Worm (Caenorhabditis elegans): ENCODE data around the gene W09C2.8.

Gene W09C2.8

ce11 chrIV:9631579-9631978 is 7.4 kb upstream of the W09C2.8 start:
- TF ChIP-seq nhr-232 (tag; optimal IDR thresholded peaks at IDR 0.05), result no peak
- TF ChIP-seq hlh-8 (tag; optimal IDR thresholded peaks at IDR 0.05), result no peak
- TF ChIP-seq pha-2 (tag; optimal IDR thresholded peaks at IDR 0.05), result no peak
- TF ChIP-seq hlh-13 (GFP tag; optimal IDR thresholded peaks at IDR 0.05), result no peak
- no peak for TF ChIP-seq odd-2 (tag; optimal IDR thresholded peaks at IDR 0.05)
- no peak for TF ChIP-seq ttx-3 (tag; optimal IDR thresholded peaks at IDR 0.05)
- TF ChIP-seq Y22D7AL.16 (tag; optimal IDR thresholded peaks at IDR 0.05), result no peak
- TF ChIP-seq ahr-1 (tag; optimal IDR thresholded peaks at IDR 0.05), result no peak
- no peak for TF ChIP-seq hlh-15 (tag; optimal IDR thresholded peaks at IDR 0.05)

DNA sequence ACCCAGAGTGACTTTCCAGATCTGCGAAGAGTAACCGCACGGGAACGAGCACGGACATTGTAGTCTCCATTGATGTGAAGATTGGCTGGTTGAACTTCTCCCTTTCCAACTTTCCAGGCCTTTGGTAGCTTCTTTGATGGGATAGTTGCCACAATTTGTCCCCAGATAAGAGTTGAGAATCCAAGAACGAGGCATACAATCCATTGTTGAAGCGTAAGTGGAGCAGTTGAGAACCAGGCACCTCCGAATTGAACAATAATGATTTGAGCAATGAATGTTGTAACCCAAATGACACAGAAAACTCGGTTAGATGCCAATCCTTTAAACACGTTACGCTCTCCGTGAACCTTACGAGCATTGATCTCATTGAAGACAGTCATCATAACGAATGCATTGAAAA is 2.9 kb upstream of the W09C2.8 start:
- TF ChIP-seq C38D4.7 (GFP tag; optimal IDR thresholded peaks at IDR 0.05), result no peak
- no peak for TF ChIP-seq lin-11 (tag; optimal IDR thresholded peaks at IDR 0.05)

ce11 chrIV:9625829-9626228 is 1.7 kb upstream of the W09C2.8 start:
- no peak for TF ChIP-seq hlh-6 (tag; optimal IDR thresholded peaks at IDR 0.05)
- TF ChIP-seq ceh-14 (tag; optimal IDR thresholded peaks at IDR 0.05), result no peak
- no peak for TF ChIP-seq nhr-11 (tag; optimal IDR thresholded peaks at IDR 0.05)
- no peak for TF ChIP-seq pha-4 (tag; optimal IDR thresholded peaks at IDR 0.05)

DNA sequence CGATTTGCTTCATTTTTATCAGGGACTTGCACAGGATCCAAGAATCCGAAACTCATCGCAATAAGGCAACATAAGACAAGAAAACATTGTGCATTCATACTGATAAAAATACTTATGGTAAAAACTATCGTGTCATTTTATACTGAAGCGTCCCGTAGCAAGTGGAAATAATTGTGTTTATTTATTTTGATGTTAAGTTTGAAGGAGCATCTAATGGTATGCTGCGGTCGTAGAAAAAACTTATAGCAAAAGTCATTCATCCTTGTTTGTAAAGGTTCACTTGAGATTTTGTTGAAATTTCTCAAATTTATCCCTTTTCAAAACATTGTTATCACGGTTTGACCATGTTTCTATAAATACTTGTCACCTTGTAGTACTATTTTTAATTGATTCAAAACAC is 802 bp upstream of the W09C2.8 start, which contains the start of gene W09C2.10:
Gene W09C2.10 (minus strand): TSS at position 101 of the 400 bp plus-strand sequence.
- TF ChIP-seq tbx-7 (tag; optimal IDR thresholded peaks at IDR 0.05), result no peak
- TF ChIP-seq ceh-34 (tag; optimal IDR thresholded peaks at IDR 0.05), result no peak
- no peak for TF ChIP-seq fkh-6 (tag; optimal IDR thresholded peaks at IDR 0.05)
- TF ChIP-seq unc-42 (tag; optimal IDR thresholded peaks at IDR 0.05), result no peak
- no peak for TF ChIP-seq che-1 (tag; optimal IDR thresholded peaks at IDR 0.05)
- no peak for TF ChIP-seq hlh-13 (GFP tag; optimal IDR thresholded peaks at IDR 0.05)
- TF ChIP-seq pag-3 (tag; optimal IDR thresholded peaks at IDR 0.05; ENCODE audit: borderline replicate concordance), result no peak
- no peak for TF ChIP-seq nhr-232 (tag; optimal IDR thresholded peaks at IDR 0.05)
- no peak for TF ChIP-seq dve-1 (tag; optimal IDR thresholded peaks at IDR 0.05)
- no peak for TF ChIP-seq ttx-3 (tag; optimal IDR thresholded peaks at IDR 0.05)
- no peak for TF ChIP-seq rnt-1 (tag; optimal IDR thresholded peaks at IDR 0.05)
- no peak for TF ChIP-seq C08G9.2 (tag; optimal IDR thresholded peaks at IDR 0.05)
- no peak for TF ChIP-seq ahr-1 (tag; optimal IDR thresholded peaks at IDR 0.05)
- TF ChIP-seq hlh-15 (tag; optimal IDR thresholded peaks at IDR 0.05), result no peak

DNA sequence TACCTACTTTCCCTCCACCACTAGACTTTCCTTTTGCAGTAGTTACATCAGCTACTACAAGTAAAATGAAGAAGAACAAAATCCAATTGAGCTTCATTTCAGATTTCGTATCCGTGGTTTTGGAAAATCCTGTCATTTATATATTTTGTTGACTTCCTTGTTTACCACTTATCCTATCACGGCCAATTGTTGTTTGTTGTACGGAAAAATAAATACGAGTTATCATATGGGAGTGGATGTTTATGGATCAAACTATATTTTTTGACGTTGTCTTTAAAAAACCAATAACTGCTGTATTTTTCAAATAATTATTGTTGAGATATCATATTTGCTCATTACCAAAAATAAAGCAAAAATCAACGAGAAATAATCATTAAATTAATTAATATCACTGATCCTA is 906 bp downstream of the W09C2.8 start, which contains the start of gene W09C2.9:
Gene W09C2.9 (minus strand): TSS at position 101 of the 400 bp plus-strand sequence.
- TF ChIP-seq pqm-1 (tag; optimal IDR thresholded peaks at IDR 0.05) (no peak), nfya-1 (tag; optimal IDR thresholded peaks at IDR 0.05) (no peak), madf-2 (tag; optimal IDR thresholded peaks at IDR 0.05) (no peak), pha-4 (tag; optimal IDR thresholded peaks at IDR 0.05) (no peak), hlh-15 (tag; optimal IDR thresholded peaks at IDR 0.05) (no peak), ceh-18 (tag; optimal IDR thresholded peaks at IDR 0.05) (no peak), T23F11.4 (GFP tag; optimal IDR thresholded peaks at IDR 0.05) (no peak), lin-11 (tag; optimal IDR thresholded peaks at IDR 0.05) (no peak), ceh-34 (tag; optimal IDR thresholded peaks at IDR 0.05) (no peak), ceh-14 (tag; optimal IDR thresholded peaks at IDR 0.05) (no peak), ttx-3 (tag; optimal IDR thresholded peaks at IDR 0.05) (no peak), tbx-7 (tag; optimal IDR thresholded peaks at IDR 0.05) (no peak), C38D4.7 (GFP tag; optimal IDR thresholded peaks at IDR 0.05) (no peak), ceh-9 (tag; optimal IDR thresholded peaks at IDR 0.05) (no peak), ceh-31 (tag; optimal IDR thresholded peaks at IDR 0.05) (no peak), ref-2 (tag; optimal IDR thresholded peaks at IDR 0.05) (no peak), F13H6.1 (tag; optimal IDR thresholded peaks at IDR 0.05) (no peak), ceh-2 (tag; optimal IDR thresholded peaks at IDR 0.05) (no peak), ceh-6 (GFP tag; optimal IDR thresholded peaks at IDR 0.05) (no peak), hlh-8 (tag; optimal IDR thresholded peaks at IDR 0.05) (no peak)
